Fruit fly (Drosophila melanogaster) whole organism, embryonic: ENCODE results near the gene Gcat.

Experiments used
- Aef1 ChIP-seq: fragments of 200-800 bp; sonication (Bioruptor generic); IDR thresholded peaks from 3 replicates; pipeline ENCODE4 v1.3.6; 2022; ENCODE audit warnings: missing biosample characterization, missing genetic modification characterization
- Atf3 ChIP-seq: fragments of 200-800 bp; sonication (Bioruptor generic); optimal IDR thresholded peaks from 3 replicates; lab custom pipeline; 2016; ENCODE audit warnings: missing biosample characterization, missing genetic modification characterization
- Bgb ChIP-seq: fragments of 200-800 bp; sonication (Bioruptor generic); IDR thresholded peaks from 2 replicates; pipeline ENCODE4 v1.3.6; 2022; ENCODE audit warnings: missing biosample characterization, missing genetic modification characterization; ENCODE audit not compliant: partially characterized antibody
- Blimp-1 ChIP-seq: fragments of 200-800 bp; sonication (Bioruptor generic); optimal IDR thresholded peaks from 3 replicates; lab custom pipeline; 2018; ENCODE audit warnings: missing biosample characterization, missing genetic modification characterization, mild to moderate bottlenecking, moderate library complexity, missing genetic modification reagents
- CG11085 ChIP-seq: fragments of 200-800 bp; sonication (Bioruptor generic); IDR thresholded peaks from 2 replicates; pipeline ENCODE4 v1.3.6; 2022; ENCODE audit warnings: missing biosample characterization, missing genetic modification characterization
- CG12391 ChIP-seq: fragments of 200-800 bp; sonication (Bioruptor generic); optimal IDR thresholded peaks from 3 replicates; lab custom pipeline; 2018; ENCODE audit warnings: missing biosample characterization, mild to moderate bottlenecking, missing genetic modification characterization, moderate library complexity
- CG13287 ChIP-seq: fragments of 200-800 bp; sonication (Bioruptor generic); IDR thresholded peaks from 2 replicates; pipeline ENCODE4 v1.3.6; 2022; ENCODE audit warnings: missing biosample characterization, missing genetic modification characterization; ENCODE audit not compliant: partially characterized antibody
- CG1647 ChIP-seq: fragments of 200-800 bp; sonication (Bioruptor generic); optimal IDR thresholded peaks from 3 replicates; lab custom pipeline; 2016; ENCODE audit warnings: missing biosample characterization, missing genetic modification characterization
- CG16813 ChIP-seq: fragments of 200-800 bp; sonication (Bioruptor generic); IDR thresholded peaks from 3 replicates; pipeline ENCODE4 v1.3.6; 2022; ENCODE audit warnings: missing biosample characterization, missing genetic modification characterization; ENCODE audit not compliant: partially characterized antibody
- CG17612 ChIP-seq: fragments of 200-800 bp; sonication (Bioruptor generic); IDR thresholded peaks from 2 replicates; pipeline ENCODE4 v1.3.6; 2022; ENCODE audit warnings: missing biosample characterization, missing genetic modification characterization
- CG2116 ChIP-seq: fragments of 200-800 bp; sonication (Bioruptor generic); optimal IDR thresholded peaks from 3 replicates; lab custom pipeline; 2018; ENCODE audit warnings: missing biosample characterization, mild to moderate bottlenecking, missing genetic modification characterization
- CG30403 ChIP-seq: fragments of 200-800 bp; sonication (Bioruptor generic); optimal IDR thresholded peaks from 3 replicates; lab custom pipeline; 2016; ENCODE audit warnings: missing biosample characterization, missing genetic modification characterization
- CG3163 ChIP-seq: fragments of 200-800 bp; sonication (Bioruptor generic); optimal IDR thresholded peaks from 3 replicates; lab custom pipeline; 2016; ENCODE audit warnings: missing biosample characterization, missing genetic modification characterization
- CG3726 ChIP-seq: fragments of 200-800 bp; sonication (Bioruptor generic); IDR thresholded peaks from 3 replicates; pipeline ENCODE4, ENCODE4 v1.3.6; 2022; ENCODE audit warnings: missing biosample characterization, missing genetic modification characterization
- CG3847 ChIP-seq: fragments of 200-800 bp; sonication (Bioruptor generic); IDR thresholded peaks from 2 replicates; pipeline ENCODE4 v1.3.6; 2022; ENCODE audit warnings: missing biosample characterization, missing genetic modification characterization
- CG4617 ChIP-seq: fragments of 200-800 bp; sonication (Bioruptor generic); optimal IDR thresholded peaks from 3 replicates; lab custom pipeline; 2016; ENCODE audit warnings: missing biosample characterization, missing genetic modification characterization, borderline replicate concordance
- CG6791 ChIP-seq: fragments of 200-800 bp; sonication (Bioruptor generic); IDR thresholded peaks from 3 replicates; pipeline ENCODE4 v1.3.6; 2022; ENCODE audit warnings: missing biosample characterization, missing genetic modification characterization; ENCODE audit not compliant: partially characterized antibody
- CG7556 ChIP-seq: fragments of 200-800 bp; sonication (Bioruptor generic); optimal IDR thresholded peaks from 2 replicates; lab custom pipeline; 2017; ENCODE audit warnings: missing biosample characterization, mild to moderate bottlenecking, missing genetic modification characterization
- CG7928 ChIP-seq: fragments of 200-800 bp; sonication (Bioruptor generic); optimal IDR thresholded peaks from 2 replicates; lab custom pipeline; 2017; ENCODE audit warnings: missing biosample characterization, mild to moderate bottlenecking, missing genetic modification characterization
- Dbx ChIP-seq: fragments of 200-800 bp; sonication (Bioruptor generic); IDR thresholded peaks from 3 replicates; pipeline ENCODE4 v1.3.6; 2022; ENCODE audit warnings: missing biosample characterization, missing genetic modification characterization
- Deaf1 ChIP-seq: fragments of 200-800 bp; optimal IDR thresholded peaks from 3 replicates; lab custom pipeline; 2019; ENCODE audit warnings: missing biosample characterization, mild to moderate bottlenecking, missing genetic modification characterization, moderate library complexity
- Dll ChIP-seq: fragments of 200-800 bp; sonication (Bioruptor generic); IDR thresholded peaks from 4 replicates; pipeline ENCODE4 v1.3.6; 2022; ENCODE audit warnings: missing biosample characterization, missing genetic modification characterization; ENCODE audit not compliant: partially characterized antibody
- Dp ChIP-seq: fragments of 200-800 bp; sonication (Bioruptor generic); optimal IDR thresholded peaks from 2 replicates; lab custom pipeline; 2018; ENCODE audit warnings: missing biosample characterization, mild to moderate bottlenecking, missing genetic modification characterization, moderate library complexity
- ERR ChIP-seq: fragments of 200-800 bp; sonication (Bioruptor generic); optimal IDR thresholded peaks from 2 replicates; lab custom pipeline; 2016; ENCODE audit warnings: missing biosample characterization, missing genetic modification characterization
- MESR4 ChIP-seq: fragments of 200-800 bp; sonication (Bioruptor generic); optimal IDR thresholded peaks from 2 replicates; lab custom pipeline; 2018; ENCODE audit warnings: missing biosample characterization, mild to moderate bottlenecking, missing genetic modification characterization, moderate library complexity
- NFAT ChIP-seq: fragments of 200-800 bp; sonication (Bioruptor generic); IDR thresholded peaks from 2 replicates; pipeline ENCODE4 v1.3.6; 2022; ENCODE audit warnings: missing biosample characterization, missing genetic modification characterization
- Opbp ChIP-seq: fragments of 200-800 bp; sonication (Bioruptor generic); IDR thresholded peaks from 3 replicates; pipeline ENCODE4 v1.3.6; 2022; ENCODE audit warnings: missing biosample characterization, missing genetic modification characterization; ENCODE audit not compliant: partially characterized antibody
- Sry-δ ChIP-seq: fragments of 200-800 bp; sonication (Bioruptor generic); optimal IDR thresholded peaks from 2 replicates; lab custom pipeline; 2016; ENCODE audit warnings: missing biosample characterization, missing genetic modification characterization
- Trl ChIP-seq, 3 experiments: fragments of >200 bp in 2 of 3; fragments of 200-800 bp in 1 of 3; sonication (Bioruptor generic) in 1 of 3; optimal IDR thresholded peaks; 2 replicates in 1 of 3; 3 replicates in 2 of 3; lab custom pipeline; 2016 to 2017; ENCODE audit warnings: missing biosample characterization in 1 of 3, missing genetic modification characterization in 1 of 3
- amos ChIP-seq: fragments of 200-800 bp; sonication (Bioruptor generic); IDR thresholded peaks from 2 replicates; pipeline ENCODE4 v1.3.6; 2022; ENCODE audit warnings: missing biosample characterization, missing genetic modification characterization; ENCODE audit not compliant: partially characterized antibody
- ap ChIP-seq: fragments of 200-800 bp; sonication (Bioruptor generic); IDR thresholded peaks from 2 replicates; pipeline ENCODE4 v1.3.6; 2022; ENCODE audit warnings: missing biosample characterization, missing genetic modification characterization
- chinmo ChIP-seq: fragments of 200-800 bp; sonication (Bioruptor generic); IDR thresholded peaks from 4 replicates; pipeline ENCODE4 v1.3.6; 2022; ENCODE audit warnings: missing biosample characterization, missing genetic modification characterization; ENCODE audit not compliant: partially characterized antibody
- crc ChIP-seq: fragments of 200-800 bp; sonication (Bioruptor generic); optimal IDR thresholded peaks from 2 replicates; lab custom pipeline; 2016; ENCODE audit warnings: missing biosample characterization, missing genetic modification characterization
- disco-r ChIP-seq: fragments of 200-800 bp; sonication (Bioruptor generic); optimal IDR thresholded peaks from 2 replicates; lab custom pipeline; 2016; ENCODE audit warnings: missing biosample characterization, missing genetic modification characterization
- ems ChIP-seq: fragments of 200-800 bp; sonication (Bioruptor generic); optimal IDR thresholded peaks from 3 replicates; lab custom pipeline; 2016; ENCODE audit warnings: missing biosample characterization, missing genetic modification characterization
- fd64A ChIP-seq: fragments of 200-800 bp; sonication (Bioruptor generic); optimal IDR thresholded peaks from 3 replicates; lab custom pipeline; 2018; ENCODE audit warnings: missing biosample characterization, mild to moderate bottlenecking, missing genetic modification characterization
- gcm ChIP-seq: fragments of 200-800 bp; sonication (Bioruptor generic); optimal IDR thresholded peaks from 2 replicates; lab custom pipeline; 2019; ENCODE audit warnings: missing biosample characterization, mild to moderate bottlenecking, missing genetic modification characterization, moderate library complexity
- kay ChIP-seq: fragments of 200-800 bp; sonication (Bioruptor generic); optimal IDR thresholded peaks from 2 replicates; lab custom pipeline; 2016; ENCODE audit warnings: missing biosample characterization, missing genetic modification characterization
- lbe ChIP-seq: fragments of 200-800 bp; sonication (Bioruptor generic); optimal IDR thresholded peaks from 2 replicates; lab custom pipeline; 2016; ENCODE audit warnings: missing biosample characterization, mild to moderate bottlenecking, missing genetic modification characterization
- onecut ChIP-seq: fragments of 200-800 bp; sonication (Bioruptor generic); IDR thresholded peaks from 2 replicates; pipeline ENCODE4 v1.3.6; 2022; ENCODE audit warnings: missing biosample characterization, missing genetic modification characterization
- phol ChIP-seq: fragments of 200-800 bp; sonication (Bioruptor generic); optimal IDR thresholded peaks from 3 replicates; lab custom pipeline; 2018; ENCODE audit warnings: missing biosample characterization, mild to moderate bottlenecking, missing genetic modification characterization, moderate library complexity
- pros ChIP-seq: fragments of 200-800 bp; sonication (Bioruptor generic); optimal IDR thresholded peaks from 3 replicates; lab custom pipeline; 2019; ENCODE audit warnings: missing biosample characterization, mild to moderate bottlenecking, missing genetic modification characterization, moderate library complexity
- sd ChIP-seq: fragments of 200-800 bp; sonication (Bioruptor generic); optimal IDR thresholded peaks from 3 replicates; lab custom pipeline; 2018; ENCODE audit warnings: missing biosample characterization, mild to moderate bottlenecking, missing genetic modification characterization, moderate library complexity
- trem ChIP-seq: fragments of 200-800 bp; optimal IDR thresholded peaks from 3 replicates; lab custom pipeline; 2019; ENCODE audit warnings: missing biosample characterization, mild to moderate bottlenecking, missing genetic modification characterization, moderate library complexity
- vnd ChIP-seq: fragments of 200-800 bp; sonication (Bioruptor generic); IDR thresholded peaks from 3 replicates; pipeline ENCODE4 v1.3.6; 2022; ENCODE audit warnings: missing biosample characterization, missing genetic modification characterization; ENCODE audit not compliant: partially characterized antibody
- wek ChIP-seq: fragments of 200-800 bp; sonication (Bioruptor generic); optimal IDR thresholded peaks from 3 replicates; lab custom pipeline; 2018; ENCODE audit warnings: missing biosample characterization, mild to moderate bottlenecking, missing genetic modification characterization, moderate library complexity
- zfh1 ChIP-seq: fragments of 200-800 bp; sonication (Bioruptor generic); IDR thresholded peaks from 3 replicates; pipeline ENCODE4 v1.3.6; 2022; ENCODE audit warnings: missing biosample characterization, missing genetic modification characterization

Gene Gcat

DNA sequence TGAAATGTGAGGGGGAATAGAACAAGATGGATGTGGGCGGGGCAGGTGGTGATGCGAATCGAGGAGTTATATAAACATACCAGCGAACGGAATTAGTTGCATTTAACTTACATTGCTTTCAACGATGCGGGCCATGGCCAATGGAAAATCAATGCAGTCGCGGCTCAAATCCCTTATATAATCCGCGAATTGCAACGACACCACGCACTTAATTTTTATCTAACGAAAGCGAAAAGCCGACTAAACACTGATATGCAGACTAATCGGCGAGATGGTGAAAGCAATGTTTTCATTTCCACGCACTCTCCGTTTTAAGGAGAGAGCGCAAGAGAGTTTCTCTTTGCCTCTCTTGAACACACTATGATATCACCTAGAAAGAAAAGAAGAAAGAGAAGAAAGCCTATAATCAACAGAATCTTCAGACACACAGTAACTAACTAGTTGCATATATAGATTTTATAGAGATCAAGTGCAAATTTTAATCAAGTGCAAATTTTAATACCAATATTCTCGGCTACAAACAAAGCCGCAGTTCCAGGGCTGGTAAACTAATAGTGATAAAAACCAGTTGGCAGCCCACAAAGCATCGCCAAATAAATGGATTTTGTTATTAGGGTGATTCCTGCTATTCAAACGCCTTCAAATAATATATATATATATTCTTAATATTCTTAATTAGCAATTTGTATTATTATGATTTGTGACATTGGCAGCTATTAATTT is 21.2 kb upstream of the Gcat start, which contains the start of the genes CG11597 and CG5946 (continued):
- TF ChIP-seq Atf3 (no peak), phol (tag; lab: Kevin White, UChicago) (peak; percentile 27), Dbx (GFP tag; lab: Robert Waterston, UW) (no peak), CG3163 (GFP tag; lab: Kevin White, UChicago) (peak; percentile 68), Opbp (GFP tag; lab: Robert Waterston, UW) (peak; percentile 21; the same call in 1 of the 3 replicates), ap (GFP tag; lab: Robert Waterston, UW) (no peak), CG7928 (peak; percentile 87), wek (GFP tag; lab: Kevin White, UChicago) (peak; percentile 27), Blimp-1 (GFP tag; lab: Kevin White, UChicago) (peak; percentile 76), trem (tag; lab: Kevin White, UChicago) (peak; percentile 98), CG16813 (GFP tag; lab: Robert Waterston, UW) (peak; percentile 19; the same call in 1 of the 3 replicates), lbe (GFP tag; lab: Kevin White, UChicago) (peak; percentile 7), Trl (optimal IDR thresholded peaks at IDR 0.05; lab: Kevin White, UChicago) (peak; percentile 90 to 92), Trl (GFP tag; optimal IDR thresholded peaks at IDR 0.05; lab: Kevin White, UChicago) (no peak), amos (GFP tag; lab: Robert Waterston, UW) (peak; percentile 61), CG2116 (GFP tag; lab: Kevin White, UChicago) (peak; percentile 13), kay (GFP tag; lab: Kevin White, UChicago) (no peak), disco-r (GFP tag; lab: Kevin White, UChicago) (no peak), zfh1 (GFP tag; lab: Robert Waterston, UW) (0 out of 3 replicates have a peak, but pooled peaks have one; percentile 49), crc (GFP tag; lab: Kevin White, UChicago) (no peak), CG3726 (no peak), Deaf1 (tag; lab: Kevin White, UChicago) (peak; percentile 47), Aef1 (GFP tag; lab: Robert Waterston, UW) (peak; percentile 24; the same call in 1 of the 3 replicates), sd (tag; lab: Kevin White, UChicago) (peak; percentile 4), Sry-δ (GFP tag; lab: Kevin White, UChicago) (peak; percentile 41), CG6791 (peak; percentile 50; the same call in 1 of the 3 replicates), Dp (GFP tag; lab: Kevin White, UChicago) (no peak), CG7556 (no peak), MESR4 (GFP tag; lab: Kevin White, UChicago) (peak; percentile 10), CG1647 (GFP tag; lab: Kevin White, UChicago) (no peak), onecut (peak; percentile 45), CG17612 (no peak), gcm (GFP tag; lab: Kevin White, UChicago) (peak; percentile 1), CG30403 (GFP tag; lab: Kevin White, UChicago) (no peak), CG11085 (GFP tag; lab: Robert Waterston, UW) (peak; percentile 6; the same call in 1 of the 2 replicates), Dll (GFP tag; lab: Robert Waterston, UW) (peak; percentile 65; the same call in 3 of the 4 replicates), CG4617 (peak; percentile 11), fd64A (GFP tag; lab: Kevin White, UChicago) (no peak), vnd (no peak; the same call in 2 of the 3 replicates), NFAT (GFP tag; lab: Robert Waterston, UW) (peak; percentile 35; the same call in 1 of the 2 replicates), ems (GFP tag; lab: Kevin White, UChicago) (no peak), Bgb (GFP tag; lab: Robert Waterston, UW) (peak; percentile 20; the same call in 1 of the 2 replicates), CG12391 (peak; percentile 60), CG3847 (GFP tag; lab: Robert Waterston, UW) (peak; percentile 49), chinmo (GFP tag; lab: Robert Waterston, UW) (peak; percentile 8; the same call in 1 of the 4 replicates), CG13287 (GFP tag; lab: Robert Waterston, UW) (peak; percentile 32), ERR (GFP tag; lab: Kevin White, UChicago) (no peak), pros (GFP tag; lab: Kevin White, UChicago) (peak; percentile 2)
